Worm (Caenorhabditis elegans): ENCODE results near the gene bmk-1.

- no peak for TF ChIP-seq him-1 (tag; optimal IDR thresholded peaks at IDR 0.05)
- TF ChIP-seq W03F9.2 (tag; optimal IDR thresholded peaks at IDR 0.05): no peak
Measured at ce11 chrV:14501136-14501535, 44.4 kb upstream of the bmk-1 start, which contains the start of gene R02D5.24.
